Fruit fly (Drosophila melanogaster) whole organism, wandering third instar larva: ENCODE measurements around the gene CG42394.

Source experiments
- CG32264 ChIP-seq: fragments of 200-800 bp; sonication (Bioruptor generic); optimal IDR thresholded peaks from 2 replicates; lab custom pipeline; 2016; ENCODE audit warnings: missing biosample characterization, missing genetic modification characterization
- CG9705 ChIP-seq: fragments of 200-800 bp; sonication (Bioruptor generic); optimal IDR thresholded peaks from 2 replicates; lab custom pipeline; 2018; ENCODE audit warnings: missing biosample characterization, mild to moderate bottlenecking, missing genetic modification characterization
- Dif ChIP-seq: fragments of 200-275, 200-300 bp; sonication (Bioruptor generic); optimal IDR thresholded peaks from 2 replicates; lab custom pipeline; 2018; ENCODE audit warnings: missing biosample characterization, missing genetic modification characterization; ENCODE audit not compliant: partially characterized antibody
- GATAd ChIP-seq: sonication (Bioruptor generic); optimal IDR thresholded peaks from 2 replicates; lab custom pipeline; 2016; ENCODE audit warnings: missing biosample characterization, missing genetic modification characterization
- HLH106 ChIP-seq: fragments of 200-800 bp; optimal IDR thresholded peaks from 3 replicates; lab custom pipeline; 2019; ENCODE audit warnings: missing biosample characterization, mild to moderate bottlenecking, missing genetic modification characterization, moderate library complexity
- Hnf4 ChIP-seq: fragments of 200-800 bp; sonication (Bioruptor generic); optimal IDR thresholded peaks from 2 replicates; lab custom pipeline; 2016; ENCODE audit warnings: missing biosample characterization, mild to moderate bottlenecking, missing genetic modification characterization
- Hr83 ChIP-seq: fragments of 200-300 bp; sonication (Bioruptor generic); optimal IDR thresholded peaks from 2 replicates; lab custom pipeline; 2016; ENCODE audit warnings: missing biosample characterization, mild to moderate bottlenecking, missing genetic modification characterization, moderate library complexity; ENCODE audit not compliant: poor library complexity, severe bottlenecking
- Jra ChIP-seq: sonication (Bioruptor generic); optimal IDR thresholded peaks from 2 replicates; lab custom pipeline; 2016; ENCODE audit warnings: missing biosample characterization, missing genetic modification characterization
- Mio ChIP-seq: sonication (Bioruptor generic); optimal IDR thresholded peaks from 2 replicates; lab custom pipeline; 2016; ENCODE audit warnings: missing biosample characterization, missing genetic modification characterization
- Myc ChIP-seq: fragments of >200 bp; optimal IDR thresholded peaks from 2 replicates; lab custom pipeline; 2017
- N ChIP-seq: fragments of >200 bp; optimal IDR thresholded peaks from 2 replicates; lab custom pipeline; 2018; ENCODE audit warnings: missing biosample characterization, missing external identifiers, missing genetic modification characterization
- OdsH ChIP-seq: fragments of 200-800 bp; sonication (Bioruptor generic); optimal IDR thresholded peaks from 2 replicates; lab custom pipeline; 2016; ENCODE audit warnings: missing biosample characterization, mild to moderate bottlenecking, missing genetic modification characterization
- Rel ChIP-seq, 2 experiments: fragments of 200-800 bp; sonication (Bioruptor generic) in 1 of 2; optimal IDR thresholded peaks; 2 replicates in 1 of 2; 3 replicates in 1 of 2; lab custom pipeline; 2016 to 2019; ENCODE audit warnings: mild to moderate bottlenecking in 2 of 2, missing biosample characterization in 2 of 2, missing genetic modification characterization in 2 of 2, moderate library complexity in 1 of 2
- Sp1 ChIP-seq: fragments of 200-800 bp; sonication (Bioruptor generic); optimal IDR thresholded peaks from 3 replicates; lab custom pipeline; 2019; ENCODE audit warnings: missing biosample characterization, mild to moderate bottlenecking, missing genetic modification characterization, moderate library complexity
- Vsx2 ChIP-seq: fragments of 200-300, 225-300 bp; sonication (Bioruptor generic); optimal IDR thresholded peaks from 2 replicates; lab custom pipeline; 2018; ENCODE audit warnings: missing biosample characterization, missing genetic modification characterization; ENCODE audit not compliant: partially characterized antibody
- br ChIP-seq: fragments of 200-800 bp; sonication (Bioruptor generic); optimal IDR thresholded peaks from 2 replicates; lab custom pipeline; 2016; ENCODE audit warnings: missing biosample characterization, missing genetic modification characterization
- brk ChIP-seq: fragments of 200-800 bp; sonication (Bioruptor generic); optimal IDR thresholded peaks from 2 replicates; lab custom pipeline; 2016; ENCODE audit warnings: missing biosample characterization, mild to moderate bottlenecking, missing genetic modification characterization
- dmrt93B ChIP-seq: fragments of 200-800 bp; sonication (Bioruptor generic); optimal IDR thresholded peaks from 2 replicates; lab custom pipeline; 2018; ENCODE audit warnings: missing biosample characterization, mild to moderate bottlenecking, missing genetic modification characterization
- dsf ChIP-seq: sonication (Bioruptor generic); optimal IDR thresholded peaks from 2 replicates; lab custom pipeline; 2016; ENCODE audit warnings: missing biosample characterization, missing genetic modification characterization, borderline replicate concordance
- ey ChIP-seq: fragments of 200-800 bp; sonication (Bioruptor generic); optimal IDR thresholded peaks from 2 replicates; lab custom pipeline; 2016; ENCODE audit warnings: missing biosample characterization, missing genetic modification characterization
- foxo ChIP-seq, 2 experiments: fragments of 200-800 bp; sonication (Bioruptor generic); optimal IDR thresholded peaks; 2 replicates in 1 of 2; 3 replicates in 1 of 2; lab custom pipeline; 2016 to 2017; ENCODE audit warnings: missing biosample characterization in 2 of 2, missing genetic modification characterization in 2 of 2
- fru ChIP-seq: fragments of 200-800 bp; sonication (Bioruptor generic); optimal IDR thresholded peaks from 3 replicates; lab custom pipeline; 2016; ENCODE audit warnings: missing biosample characterization, mild to moderate bottlenecking, missing genetic modification characterization
- h ChIP-seq: fragments of 200-800 bp; sonication (Bioruptor generic); optimal IDR thresholded peaks from 3 replicates; lab custom pipeline; 2016; ENCODE audit warnings: missing biosample characterization, mild to moderate bottlenecking, missing genetic modification characterization
- jim ChIP-seq: fragments of 175-275, 200-325 bp; sonication (Bioruptor generic); optimal IDR thresholded peaks from 2 replicates; lab custom pipeline; 2016; ENCODE audit warnings: missing biosample characterization, mild to moderate bottlenecking, missing genetic modification characterization
- lola ChIP-seq: fragments of >200 bp; optimal IDR thresholded peaks from 2 replicates; lab custom pipeline; 2017; ENCODE audit warnings: missing biosample characterization, missing genetic modification characterization
- pan ChIP-seq: fragments of >200 bp; optimal IDR thresholded peaks from 2 replicates; lab custom pipeline; 2017
- psq ChIP-seq: fragments of 200-800 bp; sonication (Bioruptor generic); optimal IDR thresholded peaks from 3 replicates; lab custom pipeline; 2017; ENCODE audit warnings: missing biosample characterization, mild to moderate bottlenecking, missing genetic modification characterization, moderate library complexity
- rgr ChIP-seq: fragments of 200-800 bp; sonication (Bioruptor generic); optimal IDR thresholded peaks from 3 replicates; lab custom pipeline; 2016; ENCODE audit warnings: missing biosample characterization, mild to moderate bottlenecking, missing genetic modification characterization
- sage ChIP-seq: fragments of 200-800 bp; sonication (Bioruptor generic); optimal IDR thresholded peaks from 2 replicates; lab custom pipeline; 2016; ENCODE audit warnings: missing biosample characterization, mild to moderate bottlenecking, missing genetic modification characterization
- tai ChIP-seq: sonication (Bioruptor generic); optimal IDR thresholded peaks from 2 replicates; lab custom pipeline; 2016; ENCODE audit warnings: missing biosample characterization, missing genetic modification characterization
- woc ChIP-seq: sonication (Bioruptor generic); optimal IDR thresholded peaks from 2 replicates; lab custom pipeline; 2016; ENCODE audit warnings: missing biosample characterization, mild to moderate bottlenecking, missing genetic modification characterization

The CG42394 gene

dm6 chr3R:10872148-10872783 lies 22.6 kb downstream of the CG42394 start, which contains the start of gene Fdh (continued):
- TF ChIP-seq jim (GFP tag; lab: Kevin White, UChicago) (no peak), Rel (GFP tag; optimal IDR thresholded peaks at IDR 0.05; lab: Kevin White, UChicago) (no peak), Rel (tag; optimal IDR thresholded peaks at IDR 0.05; lab: Kevin White, UChicago) (peak; percentile 42), N (no peak), sage (GFP tag; lab: Kevin White, UChicago) (no peak), tai (GFP tag; lab: Kevin White, UChicago) (no peak), Dif (GFP tag; lab: Kevin White, UChicago) (no peak), lola (GFP tag; lab: Kevin White, UChicago) (no peak)

- TF ChIP-seq rgr (GFP tag; lab: Kevin White, UChicago), result no peak
- no peak for TF ChIP-seq GATAd
- no peak for TF ChIP-seq dmrt93B
- no peak for TF ChIP-seq br (GFP tag; lab: Kevin White, UChicago)
- TF ChIP-seq Sp1 (GFP tag; lab: Kevin White, UChicago), result no peak
- no peak for TF ChIP-seq dsf (GFP tag; lab: Kevin White, UChicago)
- no peak for TF ChIP-seq psq (GFP tag; lab: Kevin White, UChicago)
- TF ChIP-seq HLH106 (tag; lab: Kevin White, UChicago), result no peak
- no peak for TF ChIP-seq OdsH (GFP tag; lab: Kevin White, UChicago)
- no peak for TF ChIP-seq N
- TF ChIP-seq, all 38 proteins: peak for 0
Observed at dm6 chr3R:10872820-10873219, 23.2 kb downstream of the CG42394 start, which contains the start of gene CG4596. Gene CG4596, plus strand, starts transcription at chr3R:10873038.

dm6 chr3R:10875515-10876434 lies 26.1 kb downstream of the CG42394 start, which contains the start of gene Sodh2:
Gene Sodh2, plus strand, starts transcription at chr3R:10876384.
- TF ChIP-seq fru (GFP tag; lab: Kevin White, UChicago), result peak; percentile 70
- TF ChIP-seq br (GFP tag; lab: Kevin White, UChicago), result peak; percentile 72
- peak; percentile 85 for TF ChIP-seq h (GFP tag; lab: Kevin White, UChicago)
- peak; percentile 88 for TF ChIP-seq rgr (GFP tag; lab: Kevin White, UChicago)
- peak; percentile 46 for TF ChIP-seq woc
- peak; percentile 98 for TF ChIP-seq Hr83 (GFP tag; lab: Kevin White, UChicago)
- peak; percentile 58 for TF ChIP-seq Rel (GFP tag; optimal IDR thresholded peaks at IDR 0.05; lab: Kevin White, UChicago)
- peak; percentile 74 for TF ChIP-seq Rel (tag; optimal IDR thresholded peaks at IDR 0.05; lab: Kevin White, UChicago)
- TF ChIP-seq HLH106 (tag; lab: Kevin White, UChicago), result peak; percentile 86
- no peak for TF ChIP-seq tai (GFP tag; lab: Kevin White, UChicago)
- peak; percentile 36 for TF ChIP-seq GATAd
- TF ChIP-seq psq (GFP tag; lab: Kevin White, UChicago), result peak; percentile 83
- peak; percentile 65 for TF ChIP-seq Hnf4 (GFP tag; lab: Kevin White, UChicago)
- peak; percentile 17 for TF ChIP-seq CG32264
- peak; percentile 23 for TF ChIP-seq Jra (GFP tag; lab: Kevin White, UChicago)
- TF ChIP-seq sage (GFP tag; lab: Kevin White, UChicago), result peak; percentile 64
- peak; percentile 55 for TF ChIP-seq ey
- no peak for TF ChIP-seq pan (lab: Kevin White, UChicago)
- TF ChIP-seq OdsH (GFP tag; lab: Kevin White, UChicago), result peak; percentile 86
- peak; percentile 91 for TF ChIP-seq Sp1 (GFP tag; lab: Kevin White, UChicago)
- no peak for TF ChIP-seq Myc (lab: Kevin White, UChicago)
- peak; percentile 7 for TF ChIP-seq Mio (GFP tag; lab: Kevin White, UChicago)
- peak; percentile 67 for TF ChIP-seq brk (GFP tag; lab: Kevin White, UChicago)
- TF ChIP-seq dmrt93B, result peak; percentile 51
- no peak for TF ChIP-seq N
- peak in 1 of 2 experiments; percentile 87 for TF ChIP-seq foxo (GFP tag; optimal IDR thresholded peaks at IDR 0.05; lab: Kevin White, UChicago)
- TF ChIP-seq CG9705, result peak; percentile 65
- TF ChIP-seq lola (GFP tag; lab: Kevin White, UChicago), result no peak
- no peak for TF ChIP-seq Vsx2 (GFP tag; lab: Kevin White, UChicago)
- TF ChIP-seq, all 38 proteins: peak for 22
